Fruit fly (Drosophila melanogaster) Kc167 (cell line): ENCODE measurements around the gene CG31345.

Source experiments
- h ChIP-seq: fragments of >200 bp; optimal IDR thresholded peaks from 3 replicates; lab custom pipeline; 2018; ENCODE audit warnings: missing external identifiers
- psq ChIP-seq: fragments of >200 bp; optimal IDR thresholded peaks from 2 replicates; lab custom pipeline; 2017; ENCODE audit warnings: missing external identifiers

- no peak for TF ChIP-seq psq (lab: Kevin White, UChicago)
- TF ChIP-seq h (lab: Kevin White, UChicago), result no peak
Observed at dm6 chr3R:12827837-12828236, 11.0 kb upstream of the CG31345 start.
